Worm (Caenorhabditis elegans) whole organism, dauer: ENCODE data around the gene R144.13.
"Not testable (repeated sequence)": the region's sequence is repeated elsewhere in the genome, so short reads cannot be mapped to it uniquely, and the experiment has no call there.

ENCODE experiments used
- unc-62 ChIP-seq: sonication (generic microtip); optimal IDR thresholded peaks from 2 replicates; lab custom pipeline; 2017; ENCODE audit warnings: missing biosample characterization, missing genetic modification reagents, missing genetic modification characterization

R144.13 gene

DNA sequence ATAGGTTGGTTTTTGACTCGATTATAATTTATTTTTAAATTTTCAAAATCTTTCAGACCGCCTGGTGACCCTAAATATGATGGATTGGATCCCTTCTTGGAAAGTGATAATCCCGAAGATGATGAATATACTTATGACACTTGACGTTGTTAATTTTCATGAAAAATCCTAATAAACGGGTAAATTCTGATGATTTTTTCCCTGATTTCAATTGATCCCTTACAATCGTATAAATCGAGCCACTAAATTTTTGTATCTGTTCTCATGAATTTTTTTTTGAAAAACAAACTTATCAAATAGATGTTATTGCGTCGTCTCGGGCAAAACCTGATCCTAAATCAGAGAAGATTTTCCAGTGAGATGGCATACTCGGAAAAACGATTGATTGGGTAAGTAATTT is at the start of gene R144.13:
R144.13 (plus strand) TSS at position 301 of the 400 bp plus-strand sequence.
- no peak for TF ChIP-seq unc-62 (GFP tag; lab: Kevin White, UChicago)

DNA sequence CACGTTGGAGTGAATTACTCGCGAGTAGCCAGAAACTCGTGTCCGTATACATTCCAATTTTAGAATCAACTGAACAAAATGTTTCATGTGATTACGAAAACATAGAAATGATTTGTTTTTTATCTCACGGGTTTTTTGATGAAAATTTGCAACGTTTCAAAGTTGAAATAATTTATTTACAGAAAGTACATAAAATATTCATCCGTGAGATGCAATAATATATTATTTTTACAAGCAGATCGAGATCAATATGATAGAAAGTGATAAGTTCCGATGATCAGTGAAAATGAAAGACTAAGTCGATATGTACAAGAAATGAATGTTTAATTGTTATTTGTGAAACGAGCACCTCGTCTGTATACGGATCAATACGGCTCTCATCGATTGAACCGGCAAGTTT is 42.7 kb upstream of the R144.13 start, which contains the start of gene C27F2.6:
C27F2.6 (minus strand) TSS at position 101 of the 400 bp plus-strand sequence.
- TF ChIP-seq unc-62 (GFP tag; lab: Kevin White, UChicago): not testable (repeated sequence)

DNA sequence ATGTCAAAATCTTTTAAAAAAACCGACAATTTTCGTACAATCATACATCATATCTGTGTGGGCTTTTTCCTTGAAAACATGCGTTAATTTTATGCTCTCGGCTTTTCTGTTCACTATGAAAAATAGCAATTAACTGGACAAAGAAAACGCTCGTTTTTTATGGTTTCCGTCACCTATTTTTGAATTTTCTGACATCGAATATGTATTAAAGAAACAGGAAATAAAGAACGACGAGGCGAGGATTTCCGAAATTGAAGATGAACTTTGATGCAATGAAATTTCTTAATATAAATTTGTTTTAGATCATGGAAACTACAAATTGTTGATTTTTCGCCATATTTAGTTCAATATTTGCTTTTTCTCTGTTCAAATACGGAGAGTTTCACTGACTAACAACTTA is 39.1 kb upstream of the R144.13 start:
- TF ChIP-seq unc-62 (GFP tag; lab: Kevin White, UChicago): no peak

DNA sequence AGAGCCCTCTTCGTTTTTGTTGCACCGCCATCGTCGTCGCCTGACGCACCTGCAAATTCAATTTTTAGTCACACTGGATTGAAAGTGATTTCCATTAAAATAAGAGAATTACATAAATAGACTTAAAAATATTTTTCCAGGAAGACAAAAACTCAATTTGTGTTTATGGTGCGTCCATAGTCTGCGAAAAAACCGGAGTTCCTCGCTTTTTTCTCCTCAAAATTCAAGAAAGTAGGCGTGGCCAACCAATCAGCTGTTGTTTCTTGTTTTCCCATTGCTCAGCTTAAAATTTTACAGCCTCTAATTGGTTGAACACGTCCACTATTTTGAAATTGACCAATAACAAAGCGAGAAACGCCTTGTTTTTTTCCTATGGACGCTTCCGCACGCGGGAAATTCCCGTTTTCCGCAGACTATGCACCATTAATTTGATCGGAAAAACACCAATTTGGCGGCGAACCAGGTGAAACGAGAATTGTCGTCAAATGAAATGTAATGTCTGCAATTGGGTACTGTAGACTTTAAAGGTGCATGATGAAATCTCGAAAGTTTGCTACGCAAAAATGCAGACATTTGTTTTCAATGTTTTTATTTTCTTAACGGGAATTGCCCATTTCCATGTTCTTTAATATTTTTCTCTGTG is 38.5 kb upstream of the R144.13 start, which contains the start of gene C27F2.7:
C27F2.7 (minus strand) TSS at position 51 of the 643 bp plus-strand sequence.
- TF ChIP-seq unc-62 (GFP tag; lab: Kevin White, UChicago): no peak

DNA sequence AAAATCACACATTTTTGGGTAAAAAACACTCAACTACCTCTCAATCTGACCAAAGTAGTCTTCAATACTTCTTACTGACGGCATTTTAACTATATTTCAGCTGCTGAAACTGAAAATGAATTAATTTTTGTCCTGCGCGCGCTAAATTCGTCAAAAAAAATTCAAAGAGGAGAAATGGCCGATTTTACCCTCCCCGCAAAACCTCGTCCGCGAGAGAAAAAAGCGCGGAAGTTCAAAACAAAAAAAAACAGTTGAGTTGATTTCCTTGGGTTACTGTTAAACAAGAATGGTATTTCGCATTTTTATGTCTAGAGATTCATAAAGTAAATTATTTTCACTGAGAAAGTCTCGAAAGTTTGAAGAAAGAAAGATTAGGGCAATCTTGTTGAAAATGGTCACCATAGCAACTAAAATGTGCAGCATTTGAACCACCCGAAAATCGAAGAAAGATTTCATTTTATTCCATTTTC is 36.2 kb upstream of the R144.13 start, which contains the start of the genes C27F2.10 and wdr-60:
C27F2.10 (minus strand) TSS at position 109 of the 470 bp plus-strand sequence.
wdr-60 (plus strand) TSS at position 420 of the 470 bp plus-strand sequence.
- TF ChIP-seq unc-62 (GFP tag; lab: Kevin White, UChicago): no peak

DNA sequence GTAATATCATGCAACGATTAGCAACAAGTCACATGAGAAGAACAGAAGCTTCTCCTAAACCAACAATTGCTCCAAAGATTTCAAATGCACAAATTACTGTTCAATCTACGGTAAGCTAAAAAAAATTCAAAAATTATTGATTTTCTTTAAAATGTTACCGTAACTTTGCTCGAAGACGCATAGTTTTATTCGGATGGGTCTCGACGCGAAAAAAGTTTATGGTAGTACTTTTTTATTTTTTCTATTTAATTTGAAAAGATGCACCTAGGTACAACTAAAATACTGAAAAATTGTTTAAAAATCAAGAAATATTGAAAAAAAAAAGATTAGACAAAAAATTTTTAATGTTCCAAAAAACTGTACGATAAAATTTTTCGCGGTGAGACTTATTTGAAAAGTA is 35.4 kb upstream of the R144.13 start:
- no peak for TF ChIP-seq unc-62 (GFP tag; lab: Kevin White, UChicago)

DNA sequence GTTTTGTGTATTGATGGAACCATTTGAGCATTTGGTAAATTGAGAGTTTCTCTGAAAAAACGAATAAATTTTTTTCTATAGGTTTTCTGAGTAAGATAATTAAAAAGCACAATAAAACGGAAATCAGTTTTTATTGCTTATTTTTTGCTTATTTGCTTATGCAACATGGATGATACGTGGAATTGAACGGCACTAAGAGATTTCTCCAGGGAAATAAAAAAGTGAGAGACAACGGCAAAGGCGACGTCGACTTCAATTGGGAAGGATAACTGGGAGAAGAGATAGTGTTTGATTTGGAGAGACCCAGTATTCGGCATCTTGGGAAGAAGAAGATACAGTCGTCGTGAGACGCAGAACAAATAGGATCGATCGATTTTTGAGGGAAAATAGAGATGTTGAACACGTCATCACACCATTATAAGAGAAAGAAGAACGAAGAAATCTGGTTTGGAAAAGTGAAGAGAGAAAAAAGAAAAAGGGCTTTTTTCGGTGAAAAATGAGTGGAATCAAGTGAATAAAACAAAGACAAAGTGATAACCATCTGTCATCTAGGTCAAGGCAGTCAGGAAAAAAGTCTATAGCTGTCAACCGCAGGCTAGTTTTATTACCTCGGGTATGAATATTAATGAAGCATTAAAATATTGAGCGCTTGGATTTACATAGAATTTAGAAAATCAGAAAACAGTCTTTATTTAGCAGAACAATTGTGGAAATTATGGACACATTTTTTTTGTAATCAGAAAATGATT is 24.8 kb upstream of the R144.13 start, which contains the start of gene tmem-131:
tmem-131 (minus strand) TSS at position 51 of the 749 bp plus-strand sequence.
- no peak for TF ChIP-seq unc-62 (GFP tag; lab: Kevin White, UChicago)

DNA sequence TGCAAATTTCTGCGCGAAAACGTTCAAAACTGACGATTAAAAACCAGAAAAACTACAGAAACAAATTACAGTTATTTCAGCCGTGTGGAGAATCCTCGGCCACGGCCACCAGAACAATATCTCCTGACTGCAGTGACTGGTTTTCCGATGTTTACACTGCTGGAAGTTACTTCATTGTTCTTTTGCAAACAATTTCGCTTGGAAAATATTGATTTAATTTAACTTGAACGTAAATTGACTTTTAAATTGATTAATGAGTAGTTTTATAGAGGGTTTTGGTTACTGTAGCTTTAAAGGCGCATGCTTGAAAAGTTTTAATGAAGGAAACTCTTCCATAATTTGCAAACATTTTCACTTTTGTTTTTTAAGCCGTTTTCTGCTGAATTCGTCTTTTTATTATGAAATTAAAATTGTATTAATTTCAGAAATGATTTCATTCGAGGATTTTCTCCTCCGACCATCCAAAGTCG is 24.1 kb upstream of the R144.13 start, which contains the start of gene smcr-8:
smcr-8 (plus strand) TSS at position 420 of the 470 bp plus-strand sequence.
- no peak for TF ChIP-seq unc-62 (GFP tag; lab: Kevin White, UChicago)

DNA sequence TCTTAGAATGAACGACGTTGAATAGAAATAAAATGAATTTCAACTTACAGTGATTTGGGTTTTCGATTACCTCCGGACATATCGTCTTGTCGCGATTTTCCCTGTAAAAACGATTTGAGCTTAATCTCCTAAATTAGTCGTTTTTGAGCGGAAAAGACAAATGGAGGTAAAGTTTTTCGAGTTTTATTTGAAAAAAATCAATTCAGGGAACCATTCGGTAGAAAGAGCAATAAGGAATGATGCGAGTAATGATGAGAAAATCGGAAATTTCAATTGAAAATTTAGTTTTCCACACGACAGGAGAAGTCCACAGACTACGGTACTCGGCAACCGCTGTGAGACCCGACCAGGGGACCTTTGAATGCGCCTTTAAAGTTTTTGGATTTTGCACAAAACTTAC is 20.8 kb upstream of the R144.13 start, which contains the start of gene R144.10:
R144.10 (minus strand) TSS at position 101 of the 400 bp plus-strand sequence.
- TF ChIP-seq unc-62 (GFP tag; lab: Kevin White, UChicago): no peak

DNA sequence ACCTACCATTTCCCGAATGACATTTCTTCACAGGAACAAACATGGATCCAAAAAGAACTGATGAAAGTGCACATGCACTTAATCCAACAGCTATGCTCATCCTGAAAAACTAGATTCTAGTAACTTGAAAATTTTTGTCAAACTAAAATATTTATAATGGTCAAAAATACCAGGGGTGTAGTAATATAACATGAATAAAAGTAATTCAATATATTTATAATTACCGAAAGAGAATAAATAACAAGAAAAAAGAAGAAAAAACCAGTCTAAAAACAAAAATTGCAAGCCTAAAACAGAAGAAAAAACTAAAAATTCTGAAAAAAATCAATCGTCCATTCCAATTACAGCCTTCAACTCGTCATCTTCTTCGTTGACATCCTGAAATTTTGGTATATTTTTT is 18.4 kb upstream of the R144.13 start, which contains the start of gene R144.6:
R144.6 (minus strand) TSS at position 101 of the 400 bp plus-strand sequence.
- no peak for TF ChIP-seq unc-62 (GFP tag; lab: Kevin White, UChicago)

DNA sequence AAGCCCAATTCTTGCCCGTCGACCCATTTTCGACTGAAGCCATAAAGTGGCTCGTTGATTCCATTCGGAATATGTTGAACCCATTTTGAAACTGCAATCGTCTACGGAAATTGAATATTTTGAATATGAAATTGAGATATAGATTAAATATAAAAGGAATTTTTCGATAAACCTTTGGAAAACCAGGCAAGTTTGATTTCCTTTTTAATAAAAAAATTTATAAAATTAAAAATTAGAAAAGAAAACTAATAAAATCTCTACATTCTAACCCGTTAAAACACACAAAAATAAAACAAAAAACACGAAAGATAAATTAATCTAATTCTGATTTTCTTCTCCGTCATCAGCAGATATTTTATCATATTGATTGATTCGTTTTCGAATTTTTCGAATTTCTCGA is 16.2 kb upstream of the R144.13 start, which contains the start of gene R144.12:
R144.12 (minus strand) TSS at position 101 of the 400 bp plus-strand sequence.
- TF ChIP-seq unc-62 (GFP tag; lab: Kevin White, UChicago): no peak

DNA sequence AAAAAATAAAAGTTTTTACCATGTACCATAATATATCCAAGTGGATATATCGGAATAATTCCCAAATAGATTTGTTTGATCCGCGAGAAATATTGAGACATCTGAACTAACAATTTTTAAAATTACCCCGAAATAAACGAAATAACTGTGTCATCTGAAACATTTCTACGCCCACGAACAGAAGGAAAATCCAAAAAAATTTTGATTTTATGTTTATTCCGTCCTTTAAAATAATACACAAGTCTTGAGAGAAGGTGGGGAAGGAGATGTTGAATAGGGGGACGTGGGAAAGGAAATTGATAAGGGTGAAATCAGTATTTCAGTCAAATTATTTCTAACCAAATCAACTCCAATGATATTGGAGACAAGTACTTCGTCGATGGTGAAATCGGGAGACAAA is 14.3 kb upstream of the R144.13 start, which contains the start of gene R144.11:
R144.11 (minus strand) TSS at position 101 of the 400 bp plus-strand sequence.
- TF ChIP-seq unc-62 (GFP tag; lab: Kevin White, UChicago): no peak

DNA sequence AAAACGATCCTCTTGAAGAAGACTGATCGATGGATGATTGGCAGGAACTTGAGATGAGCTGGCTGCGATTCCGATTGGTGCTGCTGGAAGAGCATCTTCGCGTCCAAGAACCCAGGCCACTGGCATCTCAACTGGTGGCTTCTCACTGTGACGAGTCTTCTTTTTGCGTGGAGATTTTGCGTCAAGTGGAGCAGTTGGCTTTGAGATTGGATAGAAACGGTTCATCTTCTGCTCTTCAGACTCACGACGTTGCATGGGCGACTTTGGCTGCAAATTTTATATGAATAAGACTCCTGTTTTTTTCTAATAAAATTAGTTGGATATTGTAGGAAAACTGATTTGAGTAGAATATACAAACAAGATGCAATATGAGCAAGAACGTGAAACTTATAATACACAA is 12.3 kb upstream of the R144.13 start:
- TF ChIP-seq unc-62 (GFP tag; lab: Kevin White, UChicago): no peak

DNA sequence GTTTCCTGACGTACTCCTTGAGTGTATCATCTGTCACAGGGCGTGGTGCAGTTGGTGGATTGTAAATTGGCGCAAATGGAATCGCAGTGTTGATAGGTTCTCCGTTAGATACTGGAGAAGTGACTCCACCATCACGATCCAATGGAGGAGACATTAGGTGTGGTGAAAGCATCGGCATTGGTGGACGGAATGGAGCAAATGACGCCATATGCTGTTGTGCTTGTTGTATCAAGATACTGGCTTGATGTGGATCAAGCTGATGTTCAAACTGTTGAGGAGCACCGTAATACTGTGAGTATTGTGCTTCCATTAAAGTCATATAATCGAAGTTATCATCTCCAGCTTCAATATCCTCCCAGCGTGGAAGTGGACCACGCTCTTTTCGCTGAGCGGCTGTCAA is 10.6 kb upstream of the R144.13 start:
- TF ChIP-seq unc-62 (GFP tag; lab: Kevin White, UChicago): no peak

DNA sequence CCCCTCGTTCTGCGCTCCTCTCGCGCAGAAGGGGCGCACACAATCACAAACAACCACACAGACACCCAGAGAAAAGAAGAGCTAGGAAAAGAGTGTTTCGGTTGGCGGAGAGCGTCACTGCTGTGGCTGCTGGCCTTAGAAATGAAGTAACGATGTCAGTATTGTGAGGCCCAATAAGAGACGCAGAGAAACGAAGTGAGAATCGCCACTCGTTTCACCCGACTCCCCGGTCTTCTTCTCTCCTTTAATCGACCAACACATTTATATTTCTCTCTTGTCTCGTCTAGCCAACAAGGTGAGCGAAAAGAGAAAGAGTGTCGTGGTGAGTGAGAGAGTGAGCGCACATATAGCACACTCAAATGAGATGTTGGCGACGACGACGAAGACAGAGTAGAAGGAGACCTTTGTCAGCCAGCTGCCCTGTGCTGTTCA is 9.1 kb upstream of the R144.13 start:
- TF ChIP-seq unc-62 (GFP tag; lab: Kevin White, UChicago): no peak
